Fruit fly (Drosophila melanogaster): Measurements from ENCODE around the gene CG15021.

DNA sequence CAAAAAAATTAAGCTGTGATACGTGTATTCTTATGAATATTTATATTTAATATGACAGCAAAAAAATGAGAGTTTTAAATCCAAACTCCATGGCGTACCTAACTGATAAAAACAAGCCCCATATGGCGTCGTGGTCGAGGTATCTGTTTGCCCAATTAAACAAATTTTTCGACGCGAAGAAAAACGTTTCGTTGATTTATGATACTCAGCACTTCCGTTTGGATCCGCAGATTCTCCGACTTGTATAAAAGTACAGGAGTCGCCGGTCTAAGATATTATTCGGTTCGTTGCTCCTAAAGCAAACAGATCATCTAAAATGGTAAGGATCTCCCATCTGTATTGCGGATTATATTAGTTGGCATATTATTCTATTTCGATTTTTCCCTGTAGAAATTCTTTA lies 34.9 kb downstream of the CG15021 start, which contains the start of gene CG32248:
- TF ChIP-seq CTCF (optimal IDR thresholded peaks at IDR 0.05) (no peak), CG8478 (optimal IDR thresholded peaks at IDR 0.05) (no peak)

All from S2 (cell line).